Fruit fly (Drosophila melanogaster): ENCODE results near the gene Papst2.

dm6 chr3L:17008911-17009364 lies 33.7 kb upstream of the Papst2 start:
- TF ChIP-seq usp (GFP tag; optimal IDR thresholded peaks at IDR 0.05) (no peak), Dll (optimal IDR thresholded peaks at IDR 0.05) (no peak), psq (optimal IDR thresholded peaks at IDR 0.05) (no peak), EcR (GFP tag; optimal IDR thresholded peaks at IDR 0.05) (no peak), pan (optimal IDR thresholded peaks at IDR 0.05) (no peak), CG8478 (optimal IDR thresholded peaks at IDR 0.05) (no peak)
